Fruit fly (Drosophila melanogaster) whole organism, embryonic: ENCODE results near the gene CG18265.

ENCODE experiments used
- Abd-B ChIP-seq: fragments of 200-800 bp; sonication (Bioruptor generic); optimal IDR thresholded peaks from 2 replicates; lab custom pipeline; 2018; ENCODE audit warnings: missing biosample characterization, mild to moderate bottlenecking, missing genetic modification characterization, moderate library complexity
- Atf-2 ChIP-seq: fragments of 200-800 bp; sonication (Bioruptor generic); optimal IDR thresholded peaks from 2 replicates; lab custom pipeline; 2016; ENCODE audit warnings: missing biosample characterization, missing genetic modification characterization
- Atf6 ChIP-seq: fragments of 200-800 bp; sonication (Bioruptor generic); IDR thresholded peaks from 2 replicates; pipeline ENCODE4 v1.3.6; 2022; ENCODE audit warnings: missing biosample characterization, missing genetic modification characterization
- B-H2 ChIP-seq: fragments of 200-800 bp; sonication (Bioruptor generic); optimal IDR thresholded peaks from 2 replicates; lab custom pipeline; 2018; ENCODE audit warnings: missing biosample characterization, mild to moderate bottlenecking, missing genetic modification characterization
- Bgb ChIP-seq: fragments of 200-800 bp; sonication (Bioruptor generic); IDR thresholded peaks from 2 replicates; pipeline ENCODE4 v1.3.6; 2022; ENCODE audit warnings: missing biosample characterization, missing genetic modification characterization; ENCODE audit not compliant: partially characterized antibody
- CG10431 ChIP-seq: fragments of 200-800 bp; sonication (Bioruptor generic); optimal IDR thresholded peaks from 3 replicates; lab custom pipeline; 2018; ENCODE audit warnings: missing biosample characterization, mild to moderate bottlenecking, missing genetic modification characterization
- CG10462 ChIP-seq: fragments of 200-800 bp; sonication (Bioruptor generic); optimal IDR thresholded peaks from 2 replicates; lab custom pipeline; 2016; ENCODE audit warnings: missing biosample characterization, missing genetic modification characterization
- CG11456 ChIP-seq: fragments of 200-800 bp; sonication (Bioruptor generic); IDR thresholded peaks from 3 replicates; pipeline ENCODE4 v1.3.6; 2022; ENCODE audit warnings: missing biosample characterization, missing genetic modification characterization
- CG12236 ChIP-seq: fragments of 200-800 bp; sonication (Bioruptor generic); optimal IDR thresholded peaks from 2 replicates; lab custom pipeline; 2016; ENCODE audit warnings: missing biosample characterization, missing genetic modification characterization
- CG14710 ChIP-seq: fragments of 200-800 bp; sonication (Bioruptor generic); optimal IDR thresholded peaks from 3 replicates; lab custom pipeline; 2019; ENCODE audit warnings: missing biosample characterization, mild to moderate bottlenecking, missing genetic modification characterization, moderate library complexity
- CG15696 ChIP-seq: fragments of 200-800 bp; sonication (Bioruptor generic); optimal IDR thresholded peaks from 2 replicates; lab custom pipeline; 2019; ENCODE audit warnings: missing biosample characterization, mild to moderate bottlenecking, missing genetic modification characterization, moderate library complexity
- CG16779 ChIP-seq: fragments of 200-800 bp; sonication (Bioruptor generic); IDR thresholded peaks from 2 replicates; pipeline ENCODE4 v1.3.6; 2022; ENCODE audit warnings: missing biosample characterization, missing genetic modification characterization
- CG16813 ChIP-seq: fragments of 200-800 bp; sonication (Bioruptor generic); IDR thresholded peaks from 3 replicates; pipeline ENCODE4 v1.3.6; 2022; ENCODE audit warnings: missing biosample characterization, missing genetic modification characterization; ENCODE audit not compliant: partially characterized antibody
- CG2120 ChIP-seq: fragments of 200-800 bp; sonication (Bioruptor generic); optimal IDR thresholded peaks from 3 replicates; lab custom pipeline; 2016; ENCODE audit warnings: missing biosample characterization, missing genetic modification characterization
- CG2202 ChIP-seq: fragments of 200-800 bp; sonication (Bioruptor generic); optimal IDR thresholded peaks from 2 replicates; lab custom pipeline; 2018; ENCODE audit warnings: missing biosample characterization, mild to moderate bottlenecking, missing genetic modification characterization
- CG31388 ChIP-seq: fragments of 200-800 bp; sonication (Bioruptor generic); optimal IDR thresholded peaks from 2 replicates; lab custom pipeline; 2016; ENCODE audit warnings: missing biosample characterization, missing genetic modification characterization
- CG34422 ChIP-seq: fragments of 200-800 bp; sonication (Bioruptor generic); IDR thresholded peaks from 3 replicates; pipeline ENCODE4 v1.3.6; 2022; ENCODE audit warnings: missing biosample characterization, missing genetic modification characterization
- CG6175 ChIP-seq: fragments of 200-800 bp; sonication (Bioruptor generic); IDR thresholded peaks from 3 replicates; pipeline ENCODE4 v1.3.6; 2022; ENCODE audit warnings: missing biosample characterization, missing genetic modification characterization
- CG6272 ChIP-seq: fragments of 200-800 bp; sonication (Bioruptor generic); IDR thresholded peaks from 2 replicates; pipeline ENCODE4 v1.3.6; 2022; ENCODE audit warnings: missing biosample characterization, missing genetic modification characterization
- CG7786 ChIP-seq: fragments of 200-800 bp; sonication (Bioruptor generic); optimal IDR thresholded peaks from 2 replicates; lab custom pipeline; 2016; ENCODE audit warnings: missing biosample characterization, missing genetic modification characterization
- CG8765 ChIP-seq: fragments of 200-800 bp; sonication (Bioruptor generic); IDR thresholded peaks from 2 replicates; pipeline ENCODE4 v1.3.6; 2022; ENCODE audit warnings: missing biosample characterization, missing genetic modification characterization
- CHES-1-like ChIP-seq: fragments of 200-800 bp; sonication (Bioruptor generic); optimal IDR thresholded peaks from 2 replicates; lab custom pipeline; 2016; ENCODE audit warnings: missing biosample characterization, missing genetic modification characterization
- Camta ChIP-seq: fragments of 200-800 bp; sonication (Bioruptor generic); optimal IDR thresholded peaks from 2 replicates; lab custom pipeline; 2016; ENCODE audit warnings: missing biosample characterization, missing genetic modification characterization
- D ChIP-seq, 2 experiments: fragments of 200-800 bp in 1 of 2; fragments of >200 bp in 1 of 2; sonication (Bioruptor generic) in 1 of 2; optimal IDR thresholded peaks; 2 replicates in 1 of 2; 3 replicates in 1 of 2; lab custom pipeline; 2017; ENCODE audit warnings: mild to moderate bottlenecking in 1 of 2, missing biosample characterization in 1 of 2, missing genetic modification characterization in 1 of 2, missing genetic modification reagents in 1 of 2
- Dll ChIP-seq: fragments of 200-800 bp; sonication (Bioruptor generic); IDR thresholded peaks from 4 replicates; pipeline ENCODE4 v1.3.6; 2022; ENCODE audit warnings: missing biosample characterization, missing genetic modification characterization; ENCODE audit not compliant: partially characterized antibody
- Doc2 ChIP-seq: fragments of 200-800 bp; sonication (Bioruptor generic); IDR thresholded peaks from 2 replicates; pipeline ENCODE4 v1.3.6; 2022; ENCODE audit warnings: missing biosample characterization, missing genetic modification characterization
- Gsc ChIP-seq: fragments of 200-800 bp; sonication (Bioruptor generic); IDR thresholded peaks from 2 replicates; pipeline ENCODE4 v1.3.6; 2022; ENCODE audit warnings: missing biosample characterization, missing genetic modification characterization
- HLH3B ChIP-seq: fragments of 200-800 bp; sonication (Bioruptor generic); IDR thresholded peaks from 2 replicates; pipeline ENCODE4 v1.3.6; 2022; ENCODE audit warnings: missing biosample characterization, missing genetic modification characterization
- Hand ChIP-seq: fragments of 200-800 bp; sonication (Bioruptor generic); optimal IDR thresholded peaks from 2 replicates; lab custom pipeline; 2017; ENCODE audit warnings: mild to moderate bottlenecking, missing biosample characterization, missing genetic modification reagents, missing genetic modification characterization
- Hr3 ChIP-seq: fragments of 200-800 bp; sonication (Bioruptor generic); optimal IDR thresholded peaks from 3 replicates; lab custom pipeline; 2016; ENCODE audit warnings: missing biosample characterization, missing genetic modification characterization
- Lpt ChIP-seq: fragments of >200 bp; optimal IDR thresholded peaks from 2 replicates; lab custom pipeline; 2018; ENCODE audit warnings: missing biosample characterization, missing genetic modification characterization
- Max ChIP-seq: fragments of 200-800 bp; sonication (Bioruptor generic); optimal IDR thresholded peaks from 2 replicates; lab custom pipeline; 2016; ENCODE audit warnings: missing biosample characterization, mild to moderate bottlenecking, missing genetic modification characterization
- Six4 ChIP-seq: fragments of 200-800 bp; sonication (Bioruptor generic); optimal IDR thresholded peaks from 2 replicates; lab custom pipeline; 2016; ENCODE audit warnings: missing biosample characterization, missing genetic modification characterization
- Vsx1 ChIP-seq: fragments of 200-800 bp; sonication (Bioruptor generic); optimal IDR thresholded peaks from 2 replicates; lab custom pipeline; 2017; ENCODE audit warnings: missing biosample characterization, mild to moderate bottlenecking, missing genetic modification characterization, missing genetic modification reagents
- chinmo ChIP-seq: fragments of 200-800 bp; sonication (Bioruptor generic); IDR thresholded peaks from 4 replicates; pipeline ENCODE4 v1.3.6; 2022; ENCODE audit warnings: missing biosample characterization, missing genetic modification characterization; ENCODE audit not compliant: partially characterized antibody
- ci ChIP-seq: fragments of 200-800 bp; sonication (Bioruptor generic); IDR thresholded peaks from 3 replicates; pipeline ENCODE4 v1.3.6; 2022; ENCODE audit warnings: missing biosample characterization, missing genetic modification characterization
- ftz-f1 ChIP-seq: fragments of 200-800 bp; sonication (Bioruptor generic); optimal IDR thresholded peaks from 2 replicates; lab custom pipeline; 2016; ENCODE audit warnings: missing biosample characterization, missing genetic modification characterization
- gsb-n ChIP-seq: fragments of 200-800 bp; sonication (Bioruptor generic); optimal IDR thresholded peaks from 3 replicates; lab custom pipeline; 2018; ENCODE audit warnings: missing biosample characterization, mild to moderate bottlenecking, missing genetic modification characterization
- h ChIP-seq: fragments of >200 bp; optimal IDR thresholded peaks from 2 replicates; lab custom pipeline; 2017
- insv ChIP-seq, 2 experiments: fragments of 200-800 bp; sonication (Bioruptor generic); optimal IDR thresholded peaks; 3 replicates each; lab custom pipeline; 2016 to 2018; ENCODE audit warnings: missing biosample characterization in 2 of 2, missing genetic modification characterization in 2 of 2
- kni ChIP-seq: fragments of 200-800 bp; sonication (Bioruptor generic); optimal IDR thresholded peaks from 3 replicates; lab custom pipeline; 2017; ENCODE audit warnings: mild to moderate bottlenecking, missing biosample characterization, missing genetic modification reagents, missing genetic modification characterization
- lab ChIP-seq: fragments of 200-800 bp; sonication (Bioruptor generic); optimal IDR thresholded peaks from 3 replicates; lab custom pipeline; 2017; ENCODE audit warnings: missing biosample characterization, missing genetic modification characterization, mild to moderate bottlenecking, moderate library complexity, missing genetic modification reagents
- mld ChIP-seq: fragments of 200-800 bp; sonication (Bioruptor generic); IDR thresholded peaks from 3 replicates; pipeline ENCODE4 v1.3.6; 2022; ENCODE audit warnings: missing biosample characterization, missing genetic modification characterization; ENCODE audit not compliant: partially characterized antibody
- phol ChIP-seq: fragments of 200-800 bp; sonication (Bioruptor generic); optimal IDR thresholded peaks from 3 replicates; lab custom pipeline; 2018; ENCODE audit warnings: missing biosample characterization, mild to moderate bottlenecking, missing genetic modification characterization, moderate library complexity
- sima ChIP-seq: fragments of 200-800 bp; sonication (Bioruptor generic); optimal IDR thresholded peaks from 2 replicates; lab custom pipeline; 2016; ENCODE audit warnings: missing biosample characterization, missing genetic modification characterization
- sisA ChIP-seq: fragments of 200-800 bp; sonication (Bioruptor generic); IDR thresholded peaks from 2 replicates; pipeline ENCODE4 v1.3.6; 2022; ENCODE audit warnings: missing biosample characterization, missing genetic modification characterization
- stwl ChIP-seq: fragments of 200-800 bp; sonication (Bioruptor generic); optimal IDR thresholded peaks from 3 replicates; lab custom pipeline; 2018; ENCODE audit warnings: missing biosample characterization, mild to moderate bottlenecking, missing genetic modification characterization, moderate library complexity
- tgo ChIP-seq: fragments of 200-800 bp; sonication (Bioruptor generic); IDR thresholded peaks from 3 replicates; pipeline ENCODE4 v1.3.6; 2022; ENCODE audit warnings: missing biosample characterization, missing genetic modification characterization
- tx ChIP-seq: fragments of 200-800 bp; sonication (Bioruptor generic); optimal IDR thresholded peaks from 2 replicates; lab custom pipeline; 2016; ENCODE audit warnings: missing biosample characterization, missing genetic modification characterization
- wor ChIP-seq: fragments of 200-800 bp; sonication (Bioruptor generic); IDR thresholded peaks from 2 replicates; pipeline ENCODE4 v1.3.6; 2022; ENCODE audit warnings: missing biosample characterization, missing genetic modification characterization
- zen ChIP-seq: fragments of 200-800 bp; sonication (Bioruptor generic); optimal IDR thresholded peaks from 3 replicates; lab custom pipeline; 2018; ENCODE audit warnings: missing biosample characterization, mild to moderate bottlenecking, missing genetic modification characterization, moderate library complexity

CG18265 gene

dm6 chr3L:17428779-17429178, 10.4 kb upstream of the CG18265 start, which contains the start of gene Gorab (continued):
- TF ChIP-seq CG34422 (GFP tag; lab: Robert Waterston, UW) (peak; percentile 97), phol (peak; percentile 93), tx (GFP tag; lab: Kevin White, UChicago) (peak; percentile 80), CHES-1-like (GFP tag; lab: Kevin White, UChicago) (peak; percentile 72), Dll (peak; percentile 73), CG16813 (GFP tag; lab: Robert Waterston, UW) (peak; percentile 48; the same call in 2 of the 3 replicates), CG11456 (GFP tag; lab: Robert Waterston, UW) (peak; percentile 96), Six4 (GFP tag; lab: Kevin White, UChicago) (peak; percentile 78), CG2202 (tag; lab: Kevin White, UChicago) (peak; percentile 57), gsb-n (tag; lab: Kevin White, UChicago) (peak; percentile 52), mld (GFP tag; lab: Robert Waterston, UW) (no peak), HLH3B (peak; percentile 95), CG8765 (GFP tag; lab: Robert Waterston, UW) (peak; percentile 94), insv (GFP tag; optimal IDR thresholded peaks at IDR 0.05; lab: Kevin White, UChicago) (peak in 1 of 2 experiments; percentile 30), Doc2 (peak; percentile 75; the same call in 1 of the 2 replicates), CG16779 (peak; percentile 71), kni (GFP tag; lab: Kevin White, UChicago) (peak; percentile 5), sima (GFP tag; lab: Kevin White, UChicago) (no peak), CG10462 (GFP tag; lab: Kevin White, UChicago) (peak; percentile 85), CG2120 (peak; percentile 93), Hr3 (GFP tag; lab: Kevin White, UChicago) (peak; percentile 91), Atf6 (peak; percentile 87), h (no peak), Abd-B (GFP tag; lab: Kevin White, UChicago) (peak; percentile 96), D (optimal IDR thresholded peaks at IDR 0.05; lab: Kevin White, UChicago) (no peak), D (GFP tag; optimal IDR thresholded peaks at IDR 0.05; lab: Kevin White, UChicago) (peak; percentile 78), Max (GFP tag; lab: Kevin White, UChicago) (peak; percentile 87), CG7786 (peak; percentile 63), B-H2 (peak; percentile 24), Lpt (GFP tag; lab: Kevin White, UChicago) (no peak), CG15696 (tag; lab: Kevin White, UChicago) (peak; percentile 86), lab (peak; percentile 87), wor (GFP tag; lab: Robert Waterston, UW) (peak; percentile 93), zen (tag; lab: Kevin White, UChicago) (peak; percentile 91), Gsc (GFP tag; lab: Robert Waterston, UW) (peak; percentile 89), Camta (GFP tag; lab: Kevin White, UChicago) (peak; percentile 75), Bgb (GFP tag; lab: Robert Waterston, UW) (peak; percentile 56), stwl (tag; lab: Kevin White, UChicago) (peak; percentile 93), Vsx1 (peak; percentile 87), Hand (GFP tag; lab: Kevin White, UChicago) (no peak), Atf-2 (GFP tag; lab: Kevin White, UChicago) (peak; percentile 77), CG14710 (peak; percentile 94), ftz-f1 (GFP tag; lab: Kevin White, UChicago) (peak; percentile 2), ci (GFP tag; lab: Robert Waterston, UW) (peak; percentile 94), tgo (GFP tag; lab: Robert Waterston, UW) (peak; percentile 96), chinmo (GFP tag; lab: Robert Waterston, UW) (0 out of 4 replicates have a peak, but pooled peaks have one; percentile 5), CG10431 (peak; percentile 53), sisA (GFP tag; lab: Robert Waterston, UW) (peak; percentile 94), CG12236 (GFP tag; lab: Kevin White, UChicago) (peak; percentile 32), CG31388 (peak; percentile 73), CG6175 (GFP tag; lab: Robert Waterston, UW) (peak; percentile 85), CG6272 (peak; percentile 95)
